Worm (Caenorhabditis elegans): ENCODE measurements around the gene K06H7.2.

The K06H7.2 gene

DNA sequence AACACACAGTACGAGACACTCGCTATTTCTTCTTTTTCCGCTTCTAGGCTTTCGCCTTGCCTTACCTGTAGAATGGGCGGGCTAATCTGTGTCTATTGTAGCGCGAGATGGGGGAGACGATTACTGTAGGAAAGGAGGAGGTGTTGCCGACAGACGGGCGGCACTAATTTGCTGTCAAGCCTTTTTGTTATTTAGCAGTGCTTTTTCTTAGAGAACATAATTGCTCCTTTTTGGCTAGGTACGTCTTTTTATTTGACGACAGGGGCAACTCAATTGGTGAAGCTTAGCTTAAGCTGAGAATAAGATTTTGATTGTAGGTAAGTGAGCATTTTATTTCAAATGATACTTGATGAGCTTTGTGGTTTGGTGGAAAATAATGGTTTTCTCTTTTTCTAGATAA, 29.7 kb upstream of the K06H7.2 start:
- TF ChIP-seq klf-2 (GFP tag; conservative IDR thresholded peaks at IDR 0.05) (no peak), ztf-29 (GFP tag; IDR thresholded peaks at IDR 0.05) (0 out of 2 replicates have a peak, but pooled peaks have one; percentile 31)

DNA sequence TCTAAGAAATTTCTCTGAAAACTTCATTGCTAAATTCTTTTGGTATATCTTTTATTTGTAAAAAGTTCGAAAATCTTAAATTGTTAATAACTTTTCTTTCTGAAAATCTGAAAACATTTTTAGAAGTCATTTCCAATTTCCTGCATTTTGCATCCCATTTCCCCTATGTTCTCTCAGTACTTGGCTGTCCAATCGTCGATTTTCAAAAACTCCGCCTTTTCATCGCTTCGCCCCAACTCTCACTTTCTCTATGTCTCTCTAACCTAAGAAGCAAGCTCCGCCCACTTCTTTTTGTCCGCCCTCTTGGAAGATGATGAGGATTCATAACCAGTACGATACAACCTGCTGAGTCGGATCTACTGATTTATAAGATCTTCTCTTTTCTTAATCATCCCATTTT, 28.3 kb upstream of the K06H7.2 start:
- TF ChIP-seq ref-1 (GFP tag; conservative IDR thresholded peaks at IDR 0.05) = no peak
- TF ChIP-seq klf-2 (GFP tag; conservative IDR thresholded peaks at IDR 0.05) = no peak
- no peak for TF ChIP-seq ztf-29 (GFP tag; IDR thresholded peaks at IDR 0.05)
- TF ChIP-seq cog-1 (tag; optimal IDR thresholded peaks at IDR 0.05) = no peak
- no peak for TF ChIP-seq tab-1 (GFP tag; IDR thresholded peaks at IDR 0.05)
- no peak for TF ChIP-seq T22C8.4 (GFP tag; IDR thresholded peaks at IDR 0.05)
- no peak for TF ChIP-seq flt-1 (GFP tag; IDR thresholded peaks at IDR 0.05)
- no peak for TF ChIP-seq ztf-23 (GFP tag; IDR thresholded peaks at IDR 0.05)
- TF ChIP-seq med-1 (GFP tag; optimal IDR thresholded peaks at IDR 0.05; ENCODE audit: insufficient read depth) = no peak

- TF ChIP-seq ref-1 (GFP tag; conservative IDR thresholded peaks at IDR 0.05) (no peak), ztf-23 (GFP tag; IDR thresholded peaks at IDR 0.05) (no peak), ztf-29 (GFP tag; IDR thresholded peaks at IDR 0.05) (no peak), cog-1 (tag; optimal IDR thresholded peaks at IDR 0.05) (no peak), T22C8.4 (GFP tag; IDR thresholded peaks at IDR 0.05) (no peak), med-1 (GFP tag; optimal IDR thresholded peaks at IDR 0.05; ENCODE audit: insufficient read depth) (no peak), flt-1 (GFP tag; IDR thresholded peaks at IDR 0.05) (no peak), klf-2 (GFP tag; conservative IDR thresholded peaks at IDR 0.05) (no peak), tab-1 (GFP tag; IDR thresholded peaks at IDR 0.05) (no peak)
Observed at ce11 chrIII:8066989-8067388, 26.4 kb upstream of the K06H7.2 start, which contains the start of gene pros-1. pros-1 (plus strand) TSS chrIII:8067289.

ce11 chrIII:8067798-8068197, 25.6 kb upstream of the K06H7.2 start:
- TF ChIP-seq T22C8.4 (GFP tag; IDR thresholded peaks at IDR 0.05) = no peak
- no peak for TF ChIP-seq klf-2 (GFP tag; conservative IDR thresholded peaks at IDR 0.05)
- no peak for TF ChIP-seq flt-1 (GFP tag; IDR thresholded peaks at IDR 0.05)
- TF ChIP-seq ztf-29 (GFP tag; IDR thresholded peaks at IDR 0.05) = no peak
- TF ChIP-seq ref-1 (GFP tag; conservative IDR thresholded peaks at IDR 0.05) = no peak
- TF ChIP-seq cog-1 (tag; optimal IDR thresholded peaks at IDR 0.05) = no peak
- no peak for TF ChIP-seq med-1 (GFP tag; optimal IDR thresholded peaks at IDR 0.05; ENCODE audit: insufficient read depth)
- no peak for TF ChIP-seq tab-1 (GFP tag; IDR thresholded peaks at IDR 0.05)
- no peak for TF ChIP-seq ztf-23 (GFP tag; IDR thresholded peaks at IDR 0.05)

ce11 chrIII:8069206-8069605, 24.2 kb upstream of the K06H7.2 start:
- TF ChIP-seq flt-1 (GFP tag; IDR thresholded peaks at IDR 0.05) = peak; percentile 80
- TF ChIP-seq ref-1 (GFP tag; conservative IDR thresholded peaks at IDR 0.05) = no peak

DNA sequence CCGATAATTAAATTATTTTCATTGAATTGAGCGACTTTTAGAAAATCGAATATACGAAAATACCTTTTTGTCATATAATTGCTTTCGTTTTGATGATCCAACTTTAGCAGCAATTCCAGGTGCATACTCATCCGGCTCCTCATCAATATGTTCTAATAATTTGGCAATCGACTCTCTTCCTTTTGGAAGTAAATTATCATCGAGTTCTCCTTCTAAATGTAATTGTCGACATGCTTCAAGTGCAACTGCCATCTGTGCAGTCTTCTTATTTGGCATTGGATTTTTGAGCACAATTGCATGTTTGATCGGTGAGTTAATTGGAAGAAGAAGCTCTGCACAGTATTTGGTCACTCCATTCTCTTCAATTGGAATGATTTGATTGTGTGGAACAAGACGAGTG, 16.2 kb upstream of the K06H7.2 start:
- TF ChIP-seq med-1 (GFP tag; optimal IDR thresholded peaks at IDR 0.05; ENCODE audit: insufficient read depth) (no peak), T22C8.4 (GFP tag; IDR thresholded peaks at IDR 0.05) (no peak), ref-1 (GFP tag; conservative IDR thresholded peaks at IDR 0.05) (no peak), ztf-23 (GFP tag; IDR thresholded peaks at IDR 0.05) (no peak), flt-1 (GFP tag; IDR thresholded peaks at IDR 0.05) (no peak), klf-2 (GFP tag; conservative IDR thresholded peaks at IDR 0.05) (no peak), ztf-29 (GFP tag; IDR thresholded peaks at IDR 0.05) (no peak), tab-1 (GFP tag; IDR thresholded peaks at IDR 0.05) (no peak)

DNA sequence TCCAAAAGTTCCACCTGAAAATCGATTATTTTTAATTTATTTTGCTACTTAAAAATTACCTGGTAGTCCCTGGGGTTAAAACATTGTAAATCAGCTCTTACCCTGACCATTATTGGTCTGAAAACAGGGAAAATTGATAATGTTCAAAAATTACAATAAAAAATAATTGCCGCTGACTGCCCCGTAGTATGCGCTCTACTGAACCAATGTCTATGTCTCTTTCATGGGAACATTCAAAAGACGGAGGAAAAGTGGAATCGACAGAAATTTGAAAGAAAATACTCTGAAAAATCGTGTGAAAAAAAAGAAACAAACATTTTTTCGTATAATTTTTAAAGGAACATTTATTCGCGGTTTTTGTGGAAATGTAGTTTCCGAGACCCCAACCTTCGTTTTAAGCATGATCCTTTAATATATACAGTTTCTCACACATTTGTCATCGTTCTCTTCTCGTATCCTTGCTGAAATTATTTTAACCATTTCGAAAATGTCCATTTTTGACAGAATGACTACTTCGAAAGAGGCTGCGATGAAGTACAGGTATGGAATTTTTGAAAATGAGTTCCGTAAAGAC, 13.1 kb upstream of the K06H7.2 start, which contains the start of the genes dcr-1 and apc-2:
Gene dcr-1 (minus strand): TSS at position 117 of the 574 bp plus-strand sequence.
Gene apc-2 (plus strand): TSS at position 465 of the 574 bp plus-strand sequence.
- TF ChIP-seq tab-1 (GFP tag; IDR thresholded peaks at IDR 0.05) = no peak

ce11 chrIII:8085355-8085754, 8.0 kb upstream of the K06H7.2 start, which contains the start of the genes K06H7.7 and grp-1:
K06H7.7 (minus strand) TSS chrIII:8085475.
grp-1 (plus strand) TSS chrIII:8085705.
- TF ChIP-seq klf-2 (GFP tag; conservative IDR thresholded peaks at IDR 0.05) = no peak
- TF ChIP-seq ztf-23 (GFP tag; IDR thresholded peaks at IDR 0.05) = no peak
- TF ChIP-seq med-1 (GFP tag; optimal IDR thresholded peaks at IDR 0.05; ENCODE audit: insufficient read depth) = no peak
- TF ChIP-seq ref-1 (GFP tag; conservative IDR thresholded peaks at IDR 0.05) = no peak
- no peak for TF ChIP-seq ztf-29 (GFP tag; IDR thresholded peaks at IDR 0.05)
- TF ChIP-seq tab-1 (GFP tag; IDR thresholded peaks at IDR 0.05) = no peak
- no peak for TF ChIP-seq flt-1 (GFP tag; IDR thresholded peaks at IDR 0.05)
- TF ChIP-seq T22C8.4 (GFP tag; IDR thresholded peaks at IDR 0.05) = no peak
- TF ChIP-seq cog-1 (tag; optimal IDR thresholded peaks at IDR 0.05) = no peak

DNA sequence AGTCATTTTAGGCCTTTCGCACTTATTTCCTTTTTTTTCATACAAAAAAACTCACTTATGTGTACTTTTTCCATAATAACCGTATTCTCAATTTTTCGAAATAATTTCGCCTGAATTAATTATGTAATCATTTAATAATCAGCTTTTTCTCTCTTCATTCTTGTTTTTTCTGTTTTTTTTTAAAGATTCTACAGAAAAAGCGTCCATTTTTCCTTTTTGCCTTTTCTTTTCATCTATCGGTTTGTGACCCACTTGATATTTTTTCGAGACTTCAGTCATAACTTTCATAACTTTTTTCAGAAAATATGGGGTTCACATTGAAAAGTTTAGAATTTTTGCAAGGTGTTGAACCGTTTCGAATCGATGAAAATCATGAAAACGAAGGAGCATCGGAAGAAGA, 5.1 kb upstream of the K06H7.2 start, which contains the start of gene vms-1:
Gene vms-1 (plus strand): TSS at position 301 of the 400 bp plus-strand sequence.
- TF ChIP-seq tab-1 (GFP tag; IDR thresholded peaks at IDR 0.05) = no peak

DNA sequence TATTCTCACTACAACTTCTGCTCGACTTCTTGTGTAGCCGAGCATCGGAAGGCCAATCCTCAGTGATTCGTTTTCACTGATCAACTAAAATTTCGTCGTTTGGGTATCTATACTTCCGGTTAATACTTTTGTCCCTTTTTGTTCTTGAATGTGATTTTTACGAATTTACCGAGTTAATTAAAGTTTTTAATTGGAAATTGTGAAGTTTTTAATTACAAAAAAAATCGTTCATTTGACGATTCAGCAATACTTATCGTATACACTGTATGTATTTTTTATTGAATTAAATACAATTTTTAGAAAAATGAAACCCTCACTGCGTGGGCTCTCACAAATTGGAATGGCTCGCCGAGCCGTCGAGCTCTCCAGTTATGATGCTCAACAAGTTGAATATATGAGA, 2.0 kb upstream of the K06H7.2 start, which contains the start of gene idi-1:
Gene idi-1 (plus strand): TSS at position 301 of the 400 bp plus-strand sequence.
- TF ChIP-seq ref-1 (GFP tag; conservative IDR thresholded peaks at IDR 0.05) (no peak), ztf-23 (GFP tag; IDR thresholded peaks at IDR 0.05) (no peak), med-1 (GFP tag; optimal IDR thresholded peaks at IDR 0.05; ENCODE audit: insufficient read depth) (no peak), T22C8.4 (GFP tag; IDR thresholded peaks at IDR 0.05) (no peak)

DNA sequence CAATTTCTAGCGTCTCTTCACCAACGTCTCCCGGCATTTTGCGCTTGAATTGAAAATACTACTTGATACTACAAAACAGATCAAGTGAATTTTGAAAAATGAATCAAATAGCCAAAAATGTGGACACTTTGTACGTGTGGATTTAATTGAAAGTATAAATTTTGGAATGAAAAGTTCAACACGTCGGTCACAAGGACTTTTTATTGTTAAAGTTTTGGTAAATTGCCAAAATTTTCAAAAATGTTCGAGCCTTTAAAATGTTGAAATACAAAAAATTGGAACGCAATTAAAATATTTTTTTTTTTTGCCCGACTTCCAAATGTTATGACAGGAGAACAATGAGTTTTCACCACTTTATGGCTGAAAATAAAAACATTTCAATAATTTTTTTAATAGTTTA, 4.7 kb downstream of the K06H7.2 start, which contains the start of gene K06H7.8:
Gene K06H7.8 (minus strand): TSS at position 101 of the 400 bp plus-strand sequence.
- no peak for TF ChIP-seq ztf-29 (GFP tag; IDR thresholded peaks at IDR 0.05)
- no peak for TF ChIP-seq tab-1 (GFP tag; IDR thresholded peaks at IDR 0.05)
- TF ChIP-seq ref-1 (GFP tag; conservative IDR thresholded peaks at IDR 0.05) = no peak
- TF ChIP-seq T22C8.4 (GFP tag; IDR thresholded peaks at IDR 0.05) = no peak
- TF ChIP-seq ztf-23 (GFP tag; IDR thresholded peaks at IDR 0.05) = no peak
- no peak for TF ChIP-seq flt-1 (GFP tag; IDR thresholded peaks at IDR 0.05)
- no peak for TF ChIP-seq med-1 (GFP tag; optimal IDR thresholded peaks at IDR 0.05; ENCODE audit: insufficient read depth)
- TF ChIP-seq klf-2 (GFP tag; conservative IDR thresholded peaks at IDR 0.05) = no peak
- no peak for TF ChIP-seq cog-1 (tag; optimal IDR thresholded peaks at IDR 0.05)
